Worm (Caenorhabditis elegans) whole organism, mixed stage, embryonic: ENCODE measurements around the gene W07G4.5.

Experiments used
- M03D4.4 ChIP-seq: sonication (generic microtip); optimal IDR thresholded peaks from 2 replicates; lab custom pipeline; 2017; ENCODE audit warnings: mild to moderate bottlenecking, missing genetic modification characterization, missing compliant biosample characterization
- bed-3 ChIP-seq: fragments of 200-800 bp; sonication (Bioruptor generic); optimal IDR thresholded peaks from 3 replicates; lab custom pipeline; 2018; ENCODE audit warnings: mild to moderate bottlenecking, missing genetic modification characterization, moderate library complexity, missing compliant biosample characterization
- blmp-1 ChIP-seq: fragments of 150-350 bp; optimal IDR thresholded peaks from 2 replicates; lab custom pipeline; 2014; ENCODE audit warnings: missing biosample characterization, missing genetic modification characterization
- ceh-39 ChIP-seq: fragments of 150-350 bp; optimal IDR thresholded peaks from 2 replicates; lab custom pipeline; 2014; ENCODE audit warnings: missing biosample characterization, missing genetic modification characterization
- ceh-43 ChIP-seq: fragments of 200-800 bp; sonication (Bioruptor generic); optimal IDR thresholded peaks from 2 replicates; lab custom pipeline; 2018; ENCODE audit warnings: mild to moderate bottlenecking, missing genetic modification characterization, moderate library complexity, missing compliant biosample characterization
- ceh-83 ChIP-seq: fragments of 200-800 bp; sonication (Bioruptor generic); optimal IDR thresholded peaks from 2 replicates; lab custom pipeline; 2018; ENCODE audit warnings: mild to moderate bottlenecking, missing genetic modification characterization, missing compliant biosample characterization
- ces-1 ChIP-seq: fragments of 150-350 bp; optimal IDR thresholded peaks from 2 replicates; lab custom pipeline; 2014; ENCODE audit warnings: missing biosample characterization, missing genetic modification reagents, missing genetic modification characterization
- cnd-1 ChIP-seq: fragments of 200-800 bp; sonication (Bioruptor generic); optimal IDR thresholded peaks from 2 replicates; lab custom pipeline; 2018; ENCODE audit warnings: mild to moderate bottlenecking, missing genetic modification characterization, missing compliant biosample characterization
- drap-1 ChIP-seq: fragments of 200-800 bp; sonication (Bioruptor generic); optimal IDR thresholded peaks from 3 replicates; lab custom pipeline; 2018; ENCODE audit warnings: mild to moderate bottlenecking, missing genetic modification characterization, missing compliant biosample characterization
- elt-1 ChIP-seq: sonication (generic microtip); optimal IDR thresholded peaks from 2 replicates; lab custom pipeline; 2017; ENCODE audit warnings: missing genetic modification characterization, mild to moderate bottlenecking, missing compliant biosample characterization, antibody characterized with exemption, moderate library complexity, borderline replicate concordance; ENCODE audit not compliant: insufficient read depth
- elt-3 ChIP-seq: fragments of 150-350 bp; optimal IDR thresholded peaks from 2 replicates; lab custom pipeline; 2014; ENCODE audit warnings: missing biosample characterization, missing genetic modification characterization
- flh-1 ChIP-seq: fragments of 200-800 bp; sonication (Bioruptor generic); optimal IDR thresholded peaks from 2 replicates; lab custom pipeline; 2018; ENCODE audit warnings: mild to moderate bottlenecking, missing genetic modification characterization, moderate library complexity, missing compliant biosample characterization
- ham-2 ChIP-seq: fragments of 200-800 bp; sonication (Bioruptor generic); optimal IDR thresholded peaks from 2 replicates; lab custom pipeline; 2018; ENCODE audit warnings: mild to moderate bottlenecking, missing genetic modification characterization, missing compliant biosample characterization
- hlh-1 ChIP-seq: fragments of 150-350 bp; optimal IDR thresholded peaks from 2 replicates; lab custom pipeline; 2014; ENCODE audit warnings: missing biosample characterization, missing genetic modification reagents, missing genetic modification characterization
- lin-13 ChIP-seq: fragments of 150-350 bp; optimal IDR thresholded peaks from 2 replicates; lab custom pipeline; 2014; ENCODE audit warnings: missing biosample characterization, missing genetic modification characterization
- lin-32 ChIP-seq: fragments of 200-800 bp; sonication (Bioruptor generic); optimal IDR thresholded peaks from 2 replicates; lab custom pipeline; 2018; ENCODE audit warnings: mild to moderate bottlenecking, missing genetic modification characterization, missing compliant biosample characterization
- lsy-2 ChIP-seq: fragments of 150-350 bp; optimal IDR thresholded peaks from 2 replicates; lab custom pipeline; 2014; ENCODE audit warnings: missing biosample characterization, missing genetic modification characterization
- mab-5 ChIP-seq: fragments of 150-350 bp; optimal IDR thresholded peaks from 2 replicates; lab custom pipeline; 2014; ENCODE audit warnings: missing biosample characterization, missing genetic modification characterization
- mep-1 ChIP-seq: fragments of 150-350 bp; optimal IDR thresholded peaks from 2 replicates; lab custom pipeline; 2017; ENCODE audit warnings: missing biosample characterization, missing genetic modification reagents, missing genetic modification characterization, inconsistent platforms
- mls-2 ChIP-seq: sonication (generic microtip); optimal IDR thresholded peaks from 2 replicates; lab custom pipeline; 2016; ENCODE audit warnings: mild to moderate bottlenecking, missing genetic modification characterization, moderate library complexity, missing compliant biosample characterization
- nhr-12 ChIP-seq: fragments of 150-350 bp; optimal IDR thresholded peaks from 2 replicates; lab custom pipeline; 2014; ENCODE audit warnings: missing biosample characterization, missing genetic modification characterization
- nhr-2 ChIP-seq: fragments of 150-350 bp; optimal IDR thresholded peaks from 2 replicates; lab custom pipeline; 2014; ENCODE audit warnings: missing biosample characterization, missing genetic modification characterization
- nhr-237 ChIP-seq: fragments of 150-350 bp; optimal IDR thresholded peaks from 2 replicates; lab custom pipeline; 2014; ENCODE audit warnings: missing biosample characterization, missing genetic modification characterization
- nhr-28 ChIP-seq: fragments of 150-350 bp; optimal IDR thresholded peaks from 2 replicates; lab custom pipeline; 2014; ENCODE audit warnings: missing biosample characterization, missing genetic modification characterization
- nhr-76 ChIP-seq: sonication (generic microtip); optimal IDR thresholded peaks from 2 replicates; lab custom pipeline; 2017; ENCODE audit warnings: missing biosample characterization, missing genetic modification characterization
- pha-4 ChIP-seq: fragments of 150-350 bp; optimal IDR thresholded peaks from 2 replicates; lab custom pipeline; 2018; ENCODE audit warnings: missing biosample characterization, missing genetic modification reagents, missing genetic modification characterization
- sem-2 ChIP-seq: fragments of 200-800 bp; sonication (Bioruptor generic); optimal IDR thresholded peaks from 2 replicates; lab custom pipeline; 2018; ENCODE audit warnings: mild to moderate bottlenecking, missing genetic modification characterization, missing compliant biosample characterization
- snpc-4 ChIP-seq: fragments of 150-350 bp; optimal IDR thresholded peaks from 2 replicates; lab custom pipeline; 2014; ENCODE audit warnings: missing biosample characterization, missing genetic modification characterization
- sptf-1 ChIP-seq: sonication (generic microtip); optimal IDR thresholded peaks from 2 replicates; lab custom pipeline; 2017; ENCODE audit warnings: mild to moderate bottlenecking, missing genetic modification characterization, moderate library complexity, missing compliant biosample characterization
- tbx-8 ChIP-seq: fragments of 200-800 bp; sonication (Bioruptor generic); optimal IDR thresholded peaks from 2 replicates; lab custom pipeline; 2018; ENCODE audit warnings: mild to moderate bottlenecking, missing genetic modification characterization, moderate library complexity, missing compliant biosample characterization
- unc-120 ChIP-seq: sonication (generic microtip); optimal IDR thresholded peaks from 2 replicates; lab custom pipeline; 2017; ENCODE audit warnings: missing genetic modification characterization, missing compliant biosample characterization; ENCODE audit not compliant: poor library complexity, severe bottlenecking
- unc-39 ChIP-seq: fragments of 150-350 bp; optimal IDR thresholded peaks from 2 replicates; lab custom pipeline; 2014; ENCODE audit warnings: missing biosample characterization, missing genetic modification characterization
- unc-62 ChIP-seq: fragments of 150-350 bp; optimal IDR thresholded peaks from 2 replicates; lab custom pipeline; 2014; ENCODE audit warnings: missing biosample characterization, missing genetic modification reagents, missing genetic modification characterization
- zip-8 ChIP-seq: fragments of 150-350 bp; optimal IDR thresholded peaks from 2 replicates; lab custom pipeline; 2014; ENCODE audit warnings: missing biosample characterization, missing genetic modification characterization
- ztf-11 ChIP-seq: fragments of 150-350 bp; optimal IDR thresholded peaks from 2 replicates; lab custom pipeline; 2014; ENCODE audit warnings: missing biosample characterization, missing genetic modification characterization

The W07G4.5 gene

ce11 chrV:13034604-13035003 lies 13.2 kb upstream of the W07G4.5 start, which contains the start of gene W07G4.7:
TSS of gene W07G4.7 (minus strand) at chrV:13034704.
- TF ChIP-seq unc-62 (no peak), elt-3 (tag; lab: Kevin White, UChicago) (no peak), ces-1 (GFP tag; lab: Kevin White, UChicago) (no peak), nhr-237 (tag; lab: Kevin White, UChicago) (no peak), ceh-39 (tag; lab: Kevin White, UChicago) (no peak), ceh-43 (GFP tag; lab: Kevin White, UChicago) (no peak), mab-5 (tag; lab: Kevin White, UChicago) (no peak), nhr-76 (tag; lab: Kevin White, UChicago) (no peak), blmp-1 (tag; lab: Kevin White, UChicago) (no peak), ceh-83 (GFP tag; lab: Kevin White, UChicago) (no peak), elt-1 (tag; lab: Kevin White, UChicago) (no peak), nhr-28 (no peak), snpc-4 (tag; lab: Kevin White, UChicago) (no peak), ham-2 (GFP tag; lab: Kevin White, UChicago) (no peak), lin-32 (GFP tag; lab: Kevin White, UChicago) (no peak), ztf-11 (no peak), mls-2 (tag; lab: Kevin White, UChicago) (no peak)

ce11 chrV:13036466-13036865 lies 11.3 kb upstream of the W07G4.5 start, which contains the start of gene W07G4.2:
TSS of gene W07G4.2 (minus strand) at chrV:13036566.
- TF ChIP-seq zip-8 (tag; lab: Kevin White, UChicago) (no peak), ztf-11 (no peak)

ce11 chrV:13041666-13042065 lies 6.1 kb upstream of the W07G4.5 start, which contains the start of gene scyl-1:
TSS of gene scyl-1 (minus strand) at chrV:13041721.
- TF ChIP-seq sem-2 (GFP tag; lab: Kevin White, UChicago) = no peak
- TF ChIP-seq blmp-1 (tag; lab: Kevin White, UChicago) = peak; percentile 19
- no peak for TF ChIP-seq elt-3 (tag; lab: Kevin White, UChicago)
- TF ChIP-seq bed-3 (GFP tag; lab: Kevin White, UChicago) = no peak
- peak; percentile 3 for TF ChIP-seq ztf-11
- no peak for TF ChIP-seq nhr-76 (tag; lab: Kevin White, UChicago)
- peak; percentile 36 for TF ChIP-seq M03D4.4 (tag; lab: Kevin White, UChicago)
- no peak for TF ChIP-seq mab-5 (tag; lab: Kevin White, UChicago)
- peak; percentile 61 for TF ChIP-seq lsy-2 (tag; lab: Kevin White, UChicago)
- TF ChIP-seq nhr-237 (tag; lab: Kevin White, UChicago) = peak; percentile 52
- TF ChIP-seq ceh-83 (GFP tag; lab: Kevin White, UChicago) = peak; percentile 17
- TF ChIP-seq ceh-43 (GFP tag; lab: Kevin White, UChicago) = no peak
- TF ChIP-seq nhr-2 (tag; lab: Kevin White, UChicago) = no peak
- no peak for TF ChIP-seq tbx-8 (GFP tag; lab: Kevin White, UChicago)
- no peak for TF ChIP-seq nhr-12 (tag; lab: Kevin White, UChicago)
- TF ChIP-seq ces-1 (GFP tag; lab: Kevin White, UChicago) = peak; percentile 86
- peak; percentile 66 for TF ChIP-seq mep-1 (tag; lab: Kevin White, UChicago)
- TF ChIP-seq ceh-39 (tag; lab: Kevin White, UChicago) = no peak
- TF ChIP-seq cnd-1 (tag; lab: Kevin White, UChicago) = no peak
- no peak for TF ChIP-seq elt-1 (tag; lab: Kevin White, UChicago)
- TF ChIP-seq unc-62 = peak; percentile 16
- TF ChIP-seq lin-32 (GFP tag; lab: Kevin White, UChicago) = no peak
- no peak for TF ChIP-seq unc-120 (tag; lab: Kevin White, UChicago)
- no peak for TF ChIP-seq zip-8 (tag; lab: Kevin White, UChicago)
- TF ChIP-seq pha-4 (tag; lab: Kevin White, UChicago) = no peak
- TF ChIP-seq mls-2 (tag; lab: Kevin White, UChicago) = peak; percentile 7
- TF ChIP-seq hlh-1 (tag; lab: Kevin White, UChicago) = peak; percentile 57
- no peak for TF ChIP-seq unc-39
- TF ChIP-seq lin-13 (tag; lab: Kevin White, UChicago) = peak; percentile 36
- TF ChIP-seq drap-1 (GFP tag; lab: Kevin White, UChicago) = peak; percentile 32
- no peak for TF ChIP-seq snpc-4 (tag; lab: Kevin White, UChicago)
- TF ChIP-seq flh-1 (GFP tag; lab: Kevin White, UChicago) = no peak
- no peak for TF ChIP-seq ham-2 (GFP tag; lab: Kevin White, UChicago)
- TF ChIP-seq sptf-1 (tag; lab: Kevin White, UChicago) = peak; percentile 64
- no peak for TF ChIP-seq nhr-28
